Worm (Caenorhabditis elegans) whole organism, L1 larva: ENCODE measurements around the gene enu-3.6.

Experiments used
- C16A3.4 ChIP-seq: fragments of 150-350 bp; optimal IDR thresholded peaks from 2 replicates; lab custom pipeline; 2014; ENCODE audit warnings: missing biosample characterization, missing genetic modification characterization
- efl-3 ChIP-seq: fragments of 200-800 bp; sonication (Bioruptor generic); optimal IDR thresholded peaks from 2 replicates; lab custom pipeline; 2018; ENCODE audit warnings: mild to moderate bottlenecking, missing genetic modification characterization, missing compliant biosample characterization
- jun-1 ChIP-seq: fragments of 150-350 bp; optimal IDR thresholded peaks from 2 replicates; lab custom pipeline; 2014; ENCODE audit warnings: missing biosample characterization, missing genetic modification reagents, missing genetic modification characterization

DNA sequence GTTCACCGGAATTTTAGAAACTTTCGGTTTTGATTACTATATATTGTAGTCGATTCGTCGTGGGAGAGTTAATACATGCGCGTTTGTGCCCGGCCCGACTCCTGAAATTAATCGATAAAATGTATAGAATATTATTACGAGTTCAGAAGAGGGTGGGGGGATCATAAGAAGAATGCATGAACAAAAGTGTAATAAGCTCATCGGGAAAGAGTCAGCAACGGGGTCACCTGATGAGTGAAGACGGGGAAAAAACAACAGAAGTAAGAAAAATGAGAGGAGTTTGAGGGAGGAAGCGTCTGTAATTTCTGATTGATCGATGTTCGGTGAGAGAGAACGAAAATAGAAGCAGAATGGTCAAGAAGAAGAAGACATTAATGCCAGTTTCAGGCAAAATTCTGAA lies 34.1 kb upstream of the enu-3.6 start, which contains the start of gene W09D10.4:
- TF ChIP-seq efl-3 = no peak
- TF ChIP-seq jun-1 = no peak
- TF ChIP-seq C16A3.4 (tag; lab: Kevin White, UChicago) = no peak
